Worm (Caenorhabditis elegans): ENCODE measurements around the gene acp-1.

ce11 chrX:3424516-3424915, 39.3 kb upstream of the acp-1 start, which contains the start of gene ZK813.6:
- TF ChIP-seq nhr-76 (tag; optimal IDR thresholded peaks at IDR 0.05) (no peak), unc-62 (GFP tag; optimal IDR thresholded peaks at IDR 0.05) (no peak), elt-1 (tag; optimal IDR thresholded peaks at IDR 0.05; ENCODE audit: borderline replicate concordance, insufficient read depth) (no peak), sem-2 (GFP tag; optimal IDR thresholded peaks at IDR 0.05) (no peak), unc-39 (tag; optimal IDR thresholded peaks at IDR 0.05) (no peak)

Measured in whole organism, mixed stage, embryonic.